Fruit fly (Drosophila melanogaster) whole organism, embryonic: ENCODE data around the gene CG7530.

Experiments
- Bdp1 ChIP-seq: fragments of 200-800 bp; sonication (Bioruptor generic); optimal IDR thresholded peaks from 3 replicates; lab custom pipeline; 2016; ENCODE audit warnings: missing biosample characterization, missing genetic modification characterization
- CG10321 ChIP-seq: fragments of 200-800 bp; sonication (Bioruptor generic); IDR thresholded peaks from 2 replicates; pipeline ENCODE4 v1.3.6; 2022; ENCODE audit warnings: missing biosample characterization, missing genetic modification characterization
- CG12299 ChIP-seq: fragments of 200-800 bp; sonication (Bioruptor generic); optimal IDR thresholded peaks from 2 replicates; lab custom pipeline; 2018; ENCODE audit warnings: missing biosample characterization, mild to moderate bottlenecking, missing genetic modification characterization
- CG15479 ChIP-seq: fragments of 200-800 bp; sonication (Bioruptor generic); optimal IDR thresholded peaks from 3 replicates; lab custom pipeline; 2019; ENCODE audit warnings: missing biosample characterization, mild to moderate bottlenecking, missing genetic modification characterization, moderate library complexity
- CG1647 ChIP-seq: fragments of 200-800 bp; sonication (Bioruptor generic); optimal IDR thresholded peaks from 3 replicates; lab custom pipeline; 2016; ENCODE audit warnings: missing biosample characterization, missing genetic modification characterization
- CG17359 ChIP-seq: fragments of 200-800 bp; sonication (Bioruptor generic); optimal IDR thresholded peaks from 3 replicates; lab custom pipeline; 2018; ENCODE audit warnings: missing biosample characterization, mild to moderate bottlenecking, missing genetic modification characterization, moderate library complexity
- CG17829 ChIP-seq: fragments of 200-800 bp; optimal IDR thresholded peaks from 2 replicates; lab custom pipeline; 2019; ENCODE audit warnings: missing biosample characterization, mild to moderate bottlenecking, missing genetic modification characterization, moderate library complexity
- CG2202 ChIP-seq: fragments of 200-800 bp; sonication (Bioruptor generic); optimal IDR thresholded peaks from 2 replicates; lab custom pipeline; 2018; ENCODE audit warnings: missing biosample characterization, mild to moderate bottlenecking, missing genetic modification characterization
- CG3163 ChIP-seq: fragments of 200-800 bp; sonication (Bioruptor generic); optimal IDR thresholded peaks from 3 replicates; lab custom pipeline; 2016; ENCODE audit warnings: missing biosample characterization, missing genetic modification characterization
- CG33557 ChIP-seq: fragments of 200-800 bp; sonication (Bioruptor generic); optimal IDR thresholded peaks from 2 replicates; lab custom pipeline; 2019; ENCODE audit warnings: missing biosample characterization, mild to moderate bottlenecking, missing genetic modification characterization, moderate library complexity
- CG4360 ChIP-seq: fragments of 200-800 bp; sonication (Bioruptor generic); IDR thresholded peaks from 2 replicates; pipeline ENCODE4 v1.3.6; 2022; ENCODE audit warnings: missing biosample characterization, missing genetic modification characterization
- CG6813 ChIP-seq: fragments of 200-800 bp; sonication (Bioruptor generic); optimal IDR thresholded peaks from 2 replicates; lab custom pipeline; 2017; ENCODE audit warnings: missing biosample characterization, missing genetic modification characterization, mild to moderate bottlenecking, moderate library complexity, missing genetic modification reagents
- CG7745 ChIP-seq: fragments of 200-800 bp; sonication (Bioruptor generic); optimal IDR thresholded peaks from 2 replicates; lab custom pipeline; 2018; ENCODE audit warnings: missing biosample characterization, mild to moderate bottlenecking, missing genetic modification characterization, moderate library complexity
- CG7928 ChIP-seq: fragments of 200-800 bp; sonication (Bioruptor generic); optimal IDR thresholded peaks from 2 replicates; lab custom pipeline; 2017; ENCODE audit warnings: missing biosample characterization, mild to moderate bottlenecking, missing genetic modification characterization
- CG7987 ChIP-seq: fragments of 200-800 bp; sonication (Bioruptor generic); optimal IDR thresholded peaks from 2 replicates; lab custom pipeline; 2018; ENCODE audit warnings: missing biosample characterization, mild to moderate bottlenecking, missing genetic modification characterization, moderate library complexity
- CG8765 ChIP-seq: fragments of 200-800 bp; sonication (Bioruptor generic); IDR thresholded peaks from 2 replicates; pipeline ENCODE4 v1.3.6; 2022; ENCODE audit warnings: missing biosample characterization, missing genetic modification characterization
- CG9215 ChIP-seq: fragments of 200-800 bp; sonication (Bioruptor generic); IDR thresholded peaks from 2 replicates; pipeline ENCODE4 v1.3.6; 2022; ENCODE audit warnings: missing biosample characterization, missing genetic modification characterization
- CoRest ChIP-seq: fragments of 200-800 bp; sonication (Bioruptor generic); optimal IDR thresholded peaks from 3 replicates; lab custom pipeline; 2018; ENCODE audit warnings: missing biosample characterization, mild to moderate bottlenecking, missing genetic modification characterization, moderate library complexity
- Dref ChIP-seq: fragments of 200-800 bp; sonication (Bioruptor generic); IDR thresholded peaks from 2 replicates; pipeline ENCODE4 v1.3.6; 2022; ENCODE audit warnings: missing biosample characterization, missing genetic modification characterization
- E2f1 ChIP-seq: fragments of 200-800 bp; sonication (Bioruptor generic); IDR thresholded peaks from 2 replicates; pipeline ENCODE4 v1.3.6; 2022; ENCODE audit warnings: missing biosample characterization, missing genetic modification characterization
- ERR ChIP-seq: fragments of 200-800 bp; sonication (Bioruptor generic); optimal IDR thresholded peaks from 2 replicates; lab custom pipeline; 2016; ENCODE audit warnings: missing biosample characterization, missing genetic modification characterization
- GATAe ChIP-seq: fragments of 200-800 bp; sonication (Bioruptor generic); conservative IDR thresholded peaks from 2 replicates; pipeline ENCODE4 v1.3.6; 2022; ENCODE audit warnings: missing biosample characterization, missing genetic modification characterization
- Jarid2 ChIP-seq: fragments of 200-800 bp; sonication (Bioruptor generic); optimal IDR thresholded peaks from 3 replicates; lab custom pipeline; 2017; ENCODE audit warnings: mild to moderate bottlenecking, missing biosample characterization, missing genetic modification reagents, missing genetic modification characterization
- MESR4 ChIP-seq: fragments of 200-800 bp; sonication (Bioruptor generic); optimal IDR thresholded peaks from 2 replicates; lab custom pipeline; 2018; ENCODE audit warnings: missing biosample characterization, mild to moderate bottlenecking, missing genetic modification characterization, moderate library complexity
- NFAT ChIP-seq: fragments of 200-800 bp; sonication (Bioruptor generic); IDR thresholded peaks from 2 replicates; pipeline ENCODE4 v1.3.6; 2022; ENCODE audit warnings: missing biosample characterization, missing genetic modification characterization
- Ravus ChIP-seq: fragments of 200-800 bp; sonication (Bioruptor generic); IDR thresholded peaks from 2 replicates; pipeline ENCODE4 v1.3.6; 2022; ENCODE audit warnings: missing biosample characterization, missing genetic modification characterization
- Sry-β ChIP-seq: fragments of 200-800 bp; sonication (Bioruptor generic); optimal IDR thresholded peaks from 2 replicates; lab custom pipeline; 2018; ENCODE audit warnings: missing biosample characterization, mild to moderate bottlenecking, missing genetic modification characterization, moderate library complexity
- Sry-δ ChIP-seq: fragments of 200-800 bp; sonication (Bioruptor generic); optimal IDR thresholded peaks from 2 replicates; lab custom pipeline; 2016; ENCODE audit warnings: missing biosample characterization, missing genetic modification characterization
- YL-1 ChIP-seq: fragments of 200-800 bp; sonication (Bioruptor generic); optimal IDR thresholded peaks from 3 replicates; lab custom pipeline; 2017; ENCODE audit warnings: missing biosample characterization, mild to moderate bottlenecking, missing genetic modification characterization
- caup ChIP-seq: fragments of 200-800 bp; sonication (Bioruptor generic); optimal IDR thresholded peaks from 3 replicates; lab custom pipeline; 2017; ENCODE audit warnings: missing biosample characterization, mild to moderate bottlenecking, missing genetic modification characterization, moderate library complexity; ENCODE audit not compliant: severe bottlenecking
- crol ChIP-seq: fragments of 200-800 bp; sonication (Bioruptor generic); IDR thresholded peaks from 2 replicates; pipeline ENCODE4 v1.3.6; 2022; ENCODE audit warnings: missing biosample characterization, missing genetic modification characterization
- exex ChIP-seq: fragments of 200-800 bp; sonication (Bioruptor generic); optimal IDR thresholded peaks from 4 replicates; lab custom pipeline; 2018; ENCODE audit warnings: missing biosample characterization, mild to moderate bottlenecking, missing genetic modification characterization, moderate library complexity
- ftz-f1 ChIP-seq: fragments of 200-800 bp; sonication (Bioruptor generic); optimal IDR thresholded peaks from 2 replicates; lab custom pipeline; 2016; ENCODE audit warnings: missing biosample characterization, missing genetic modification characterization
- gro ChIP-seq: fragments of 200-800 bp; sonication (Bioruptor generic); optimal IDR thresholded peaks from 2 replicates; lab custom pipeline; 2016; ENCODE audit warnings: missing biosample characterization, missing genetic modification characterization
- gsb ChIP-seq: fragments of 200-800 bp; sonication (Bioruptor generic); IDR thresholded peaks from 2 replicates; pipeline ENCODE4 v1.3.6; 2022; ENCODE audit warnings: missing biosample characterization, missing genetic modification characterization
- her ChIP-seq: fragments of 200-800 bp; sonication (Bioruptor generic); optimal IDR thresholded peaks from 2 replicates; lab custom pipeline; 2016; ENCODE audit warnings: missing biosample characterization, missing genetic modification characterization
- hth ChIP-seq: fragments of >200 bp; optimal IDR thresholded peaks from 2 replicates; lab custom pipeline; 2017; ENCODE audit warnings: inconsistent platforms
- jumu ChIP-seq: fragments of 200-800 bp; sonication (Bioruptor generic); optimal IDR thresholded peaks from 3 replicates; lab custom pipeline; 2016; ENCODE audit warnings: missing biosample characterization, missing genetic modification characterization
- ken ChIP-seq: fragments of 200-800 bp; sonication (Bioruptor generic); IDR thresholded peaks from 3 replicates; pipeline ENCODE4 v1.3.6; 2022; ENCODE audit warnings: missing biosample characterization, missing genetic modification characterization
- lab ChIP-seq: fragments of 200-800 bp; sonication (Bioruptor generic); optimal IDR thresholded peaks from 3 replicates; lab custom pipeline; 2017; ENCODE audit warnings: missing biosample characterization, missing genetic modification characterization, mild to moderate bottlenecking, moderate library complexity, missing genetic modification reagents
- lmd ChIP-seq: fragments of 200-800 bp; sonication (Bioruptor generic); IDR thresholded peaks from 2 replicates; pipeline ENCODE4 v1.3.6; 2022; ENCODE audit warnings: missing biosample characterization, missing genetic modification characterization
- mld ChIP-seq: fragments of 200-800 bp; sonication (Bioruptor generic); IDR thresholded peaks from 3 replicates; pipeline ENCODE4 v1.3.6; 2022; ENCODE audit warnings: missing biosample characterization, missing genetic modification characterization; ENCODE audit not compliant: partially characterized antibody
- p53 ChIP-seq: fragments of 200-800 bp; sonication (Bioruptor generic); optimal IDR thresholded peaks from 2 replicates; lab custom pipeline; 2016; ENCODE audit warnings: missing biosample characterization, missing genetic modification characterization
- slou ChIP-seq: fragments of 200-800 bp; sonication (Bioruptor generic); optimal IDR thresholded peaks from 3 replicates; lab custom pipeline; 2016; ENCODE audit warnings: missing biosample characterization, missing genetic modification characterization
- sob ChIP-seq: fragments of 200-800 bp; sonication (Bioruptor generic); IDR thresholded peaks from 2 replicates; pipeline ENCODE4 v1.3.6; 2022; ENCODE audit warnings: missing biosample characterization, missing genetic modification characterization
- sqz ChIP-seq: fragments of 200-800 bp; sonication (Bioruptor generic); optimal IDR thresholded peaks from 3 replicates; lab custom pipeline; 2018; ENCODE audit warnings: missing biosample characterization, mild to moderate bottlenecking, missing genetic modification characterization
- zen ChIP-seq: fragments of 200-800 bp; sonication (Bioruptor generic); optimal IDR thresholded peaks from 3 replicates; lab custom pipeline; 2018; ENCODE audit warnings: missing biosample characterization, mild to moderate bottlenecking, missing genetic modification characterization, moderate library complexity
- zen2 ChIP-seq: fragments of 200-800 bp; sonication (Bioruptor generic); IDR thresholded peaks from 3 replicates; pipeline ENCODE4 v1.3.6; 2022; ENCODE audit warnings: missing biosample characterization, missing genetic modification characterization; ENCODE audit not compliant: partially characterized antibody

The CG7530 gene

dm6 chr3R:14721942-14722939 is 9.1 kb downstream of the CG7530 start (continued):
- TF ChIP-seq gsb (GFP tag; lab: Robert Waterston, UW) (0 out of 2 replicates have a peak, but pooled peaks have one; percentile 17), YL-1 (GFP tag; lab: Kevin White, UChicago) (no peak), hth (lab: Kevin White, UChicago) (no peak), CG9215 (peak; percentile 29; the same call in 1 of the 2 replicates), crol (GFP tag; lab: Robert Waterston, UW) (peak; percentile 6; the same call in 1 of the 2 replicates), CG3163 (GFP tag; lab: Kevin White, UChicago) (no peak), CG7745 (tag; lab: Kevin White, UChicago) (no peak), CoRest (peak; percentile 66), p53 (GFP tag; lab: Kevin White, UChicago) (peak; percentile 39), ftz-f1 (no peak), sqz (GFP tag; lab: Kevin White, UChicago) (no peak), lmd (GFP tag; lab: Robert Waterston, UW) (peak; percentile 66), Sry-δ (GFP tag; lab: Kevin White, UChicago) (peak; percentile 33), zen (tag; lab: Kevin White, UChicago) (peak; percentile 21), ERR (GFP tag; lab: Kevin White, UChicago) (peak; percentile 7), GATAe (0 out of 2 replicates have a peak, but pooled peaks have one; percentile 27), CG4360 (GFP tag; lab: Robert Waterston, UW) (peak; percentile 55; the same call in 1 of the 2 replicates), ken (GFP tag; lab: Robert Waterston, UW) (no peak; the same call in 2 of the 3 replicates), CG7987 (GFP tag; lab: Kevin White, UChicago) (peak; percentile 16), CG7928 (GFP tag; lab: Kevin White, UChicago) (peak; percentile 10), CG17359 (tag; lab: Kevin White, UChicago) (peak; percentile 81), Sry-β (GFP tag; lab: Kevin White, UChicago) (no peak), CG10321 (GFP tag; lab: Robert Waterston, UW) (0 out of 2 replicates have a peak, but pooled peaks have one; percentile 10), E2f1 (GFP tag; lab: Robert Waterston, UW) (peak; percentile 75), CG33557 (GFP tag; lab: Kevin White, UChicago) (no peak), Ravus (GFP tag; lab: Robert Waterston, UW) (peak; percentile 7; the same call in 1 of the 2 replicates), caup (peak; percentile 63), gro (no peak), CG8765 (no peak), Dref (no peak), CG1647 (GFP tag; lab: Kevin White, UChicago) (peak; percentile 58), Jarid2 (GFP tag; lab: Kevin White, UChicago) (peak; percentile 24), sob (peak; percentile 68), lab (GFP tag; lab: Kevin White, UChicago) (peak; percentile 74), MESR4 (no peak), jumu (GFP tag; lab: Kevin White, UChicago) (peak; percentile 51), zen2 (GFP tag; lab: Robert Waterston, UW) (no peak), NFAT (GFP tag; lab: Robert Waterston, UW) (peak; percentile 17; the same call in 1 of the 2 replicates), CG6813 (GFP tag; lab: Kevin White, UChicago) (no peak), CG15479 (GFP tag; lab: Kevin White, UChicago) (peak; percentile 30), her (GFP tag; lab: Kevin White, UChicago) (peak; percentile 52), CG12299 (tag; lab: Kevin White, UChicago) (no peak), CG2202 (peak; percentile 32), Bdp1 (GFP tag; lab: Kevin White, UChicago) (peak; percentile 56), CG17829 (tag; lab: Kevin White, UChicago) (peak; percentile 68), slou (GFP tag; lab: Kevin White, UChicago) (no peak), exex (tag; lab: Kevin White, UChicago) (no peak), mld (no peak)
